Worm (Caenorhabditis elegans) whole organism, L4 larva: ENCODE measurements around the gene R10E11.5.

Experiments used
- R02D3.7 ChIP-seq: fragments of 150-350 bp; sonication (generic microtip); optimal IDR thresholded peaks from 3 replicates; lab custom pipeline; 2014; ENCODE audit warnings: missing biosample characterization, missing genetic modification characterization
- fos-1 ChIP-seq: fragments of 150-350 bp; optimal IDR thresholded peaks from 2 replicates; lab custom pipeline; 2014; ENCODE audit warnings: missing biosample characterization, missing genetic modification characterization
- nhr-76 ChIP-seq: fragments of 150-350 bp; optimal IDR thresholded peaks from 2 replicates; lab custom pipeline; 2014; ENCODE audit warnings: missing biosample characterization, missing genetic modification characterization
- spr-1 ChIP-seq: sonication (generic microtip); optimal IDR thresholded peaks from 2 replicates; lab custom pipeline; 2016; ENCODE audit warnings: mild to moderate bottlenecking, missing genetic modification characterization, missing compliant biosample characterization
- zag-1 ChIP-seq: fragments of 150-350 bp; optimal IDR thresholded peaks from 2 replicates; lab custom pipeline; 2014; ENCODE audit warnings: missing biosample characterization, missing genetic modification characterization

ce11 chrIII:9798478-9799157 is 9.2 kb upstream of the R10E11.5 start, which contains the start of gene ZK632.2:
- TF ChIP-seq zag-1 (no peak), R02D3.7 (tag; lab: Kevin White, UChicago) (no peak), fos-1 (tag; lab: Kevin White, UChicago) (no peak), nhr-76 (no peak), spr-1 (no peak)
